Worm (Caenorhabditis elegans) whole organism, midembryonic: ENCODE results near the gene glrx-3.
"Not testable (repeated sequence)": the region's sequence is repeated elsewhere in the genome, so short reads cannot be mapped to it uniquely, and the experiment has no call there.

Experiments used
- T22C8.4 ChIP-seq: fragments of 200-800 bp; sonication (Bioruptor generic); IDR thresholded peaks from 2 replicates; pipeline ENCODE4 v1.3.6; 2022; ENCODE audit warnings: missing genetic modification characterization, missing compliant biosample characterization
- cog-1 ChIP-seq: sonication (generic microtip); optimal IDR thresholded peaks from 2 replicates; lab custom pipeline; 2016; ENCODE audit warnings: missing genetic modification characterization, missing compliant biosample characterization
- flt-1 ChIP-seq: fragments of 200-800 bp; sonication (Bioruptor generic); IDR thresholded peaks from 2 replicates; pipeline ENCODE4 v1.3.6; 2022; ENCODE audit warnings: missing genetic modification characterization, missing compliant biosample characterization
- klf-2 ChIP-seq: fragments of 200-800 bp; sonication (Bioruptor generic); conservative IDR thresholded peaks from 2 replicates; pipeline ENCODE4 v1.3.6; 2022; ENCODE audit warnings: missing genetic modification reagents, missing genetic modification characterization, missing compliant biosample characterization
- med-1 ChIP-seq: sonication (generic microtip); optimal IDR thresholded peaks from 2 replicates; lab custom pipeline; 2017; ENCODE audit warnings: missing genetic modification characterization, mild to moderate bottlenecking, missing compliant biosample characterization, antibody characterized with exemption, missing genetic modification reagents; ENCODE audit not compliant: insufficient read depth
- ref-1 ChIP-seq: fragments of 200-800 bp; sonication (Bioruptor generic); conservative IDR thresholded peaks from 2 replicates; pipeline ENCODE4 v1.3.6; 2022; ENCODE audit warnings: missing genetic modification reagents, missing genetic modification characterization, missing compliant biosample characterization
- tab-1 ChIP-seq: fragments of 200-800 bp; sonication (Bioruptor generic); IDR thresholded peaks from 2 replicates; pipeline ENCODE4 v1.3.6; 2022; ENCODE audit warnings: missing genetic modification characterization, missing compliant biosample characterization
- ztf-23 ChIP-seq: fragments of 200-800 bp; sonication (Bioruptor generic); IDR thresholded peaks from 2 replicates; pipeline ENCODE4 v1.3.6; 2022; ENCODE audit warnings: missing genetic modification reagents, missing genetic modification characterization, missing compliant biosample characterization
- ztf-29 ChIP-seq: fragments of 200-800 bp; sonication (Bioruptor generic); IDR thresholded peaks from 2 replicates; pipeline ENCODE4 v1.3.6; 2022; ENCODE audit warnings: missing genetic modification reagents, missing genetic modification characterization, missing compliant biosample characterization

The glrx-3 gene

ce11 chrV:4298579-4298978, 42.5 kb downstream of the glrx-3 start, which contains the start of gene ZC132.11:
Gene ZC132.11, minus strand, starts transcription at chrV:4298679.
- TF ChIP-seq cog-1 (tag; lab: Kevin White, UChicago) (no peak), ztf-23 (GFP tag; lab: Robert Waterston, UW) (no peak), flt-1 (GFP tag; lab: Robert Waterston, UW) (no peak), klf-2 (GFP tag; lab: Robert Waterston, UW) (no peak), ztf-29 (GFP tag; lab: Robert Waterston, UW) (no peak), tab-1 (GFP tag; lab: Robert Waterston, UW) (no peak), T22C8.4 (GFP tag; lab: Robert Waterston, UW) (no peak), ref-1 (GFP tag; lab: Robert Waterston, UW) (no peak), med-1 (no peak)

DNA sequence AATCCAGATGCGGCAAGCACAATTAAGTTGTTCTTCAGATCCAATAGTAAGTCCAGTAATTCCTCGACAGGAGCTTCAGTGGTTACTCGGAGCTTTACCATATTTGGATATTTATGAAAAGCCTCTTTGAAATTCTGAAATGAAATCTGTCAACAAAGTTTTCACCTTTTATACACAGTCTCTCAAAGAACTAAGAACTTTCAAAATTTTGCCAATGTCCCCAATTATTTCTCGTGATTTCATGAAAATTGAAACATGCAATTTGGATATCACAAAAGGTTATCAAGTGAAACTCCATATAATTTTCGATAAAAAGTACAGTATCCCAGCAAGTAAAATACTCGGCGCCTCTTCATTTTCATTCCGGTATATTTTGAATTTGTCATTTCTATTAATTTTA, 45.2 kb downstream of the glrx-3 start, which contains the start of gene F47D2.11:
TSS of gene F47D2.11 (minus strand) at position 101 of the 400 bp plus-strand sequence.
- TF ChIP-seq cog-1 (tag; lab: Kevin White, UChicago) (no peak), klf-2 (GFP tag; lab: Robert Waterston, UW) (no peak), ref-1 (GFP tag; lab: Robert Waterston, UW) (no peak), T22C8.4 (GFP tag; lab: Robert Waterston, UW) (no peak), flt-1 (GFP tag; lab: Robert Waterston, UW) (no peak), tab-1 (GFP tag; lab: Robert Waterston, UW) (no peak), ztf-29 (GFP tag; lab: Robert Waterston, UW) (no peak), ztf-23 (GFP tag; lab: Robert Waterston, UW) (no peak), med-1 (no peak)

DNA sequence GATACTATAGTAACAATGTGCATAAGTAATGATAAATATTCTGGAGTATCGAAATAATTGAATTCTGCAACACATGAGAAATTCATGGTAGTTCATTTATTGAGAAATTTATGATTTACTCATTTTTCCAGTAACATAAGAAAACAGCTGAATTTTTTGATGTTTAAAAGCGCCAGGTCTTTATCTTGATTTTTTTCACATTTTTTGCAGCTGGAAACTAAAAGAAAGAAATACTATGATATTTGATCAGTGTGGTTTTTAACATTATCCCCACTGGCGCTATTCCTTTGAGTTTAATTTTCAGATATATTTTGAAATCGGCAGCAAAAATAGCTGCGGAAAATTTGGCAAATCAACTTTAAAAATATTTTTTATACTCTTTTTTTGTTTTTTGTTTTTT, 47.7 kb downstream of the glrx-3 start, which contains the start of gene srh-194:
TSS of gene srh-194 (minus strand) at position 101 of the 400 bp plus-strand sequence.
- not testable (repeated sequence) for TF ChIP-seq T22C8.4 (GFP tag; lab: Robert Waterston, UW); ref-1 (GFP tag; lab: Robert Waterston, UW); med-1

DNA sequence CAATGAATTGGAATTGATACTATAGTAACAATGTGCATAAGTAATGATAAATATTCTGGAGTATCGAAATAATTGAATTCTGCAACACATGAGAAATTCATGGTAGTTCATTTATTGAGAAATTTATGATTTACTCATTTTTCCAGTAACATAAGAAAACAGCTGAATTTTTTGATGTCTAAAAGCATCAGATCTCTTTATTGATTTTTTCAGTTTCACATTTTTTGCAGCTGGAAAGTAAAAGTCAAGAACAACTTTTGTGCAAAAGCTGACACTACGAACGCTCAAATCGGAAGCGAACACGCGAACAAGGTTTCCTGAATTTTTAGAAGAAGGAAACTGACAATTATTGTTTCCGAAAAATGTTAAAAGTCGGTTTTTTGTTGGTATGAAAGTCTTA, 51.0 kb downstream of the glrx-3 start, which contains the start of gene srh-193:
TSS of gene srh-193 (minus strand) at position 101 of the 400 bp plus-strand sequence.
- not testable (repeated sequence) for TF ChIP-seq ztf-29 (GFP tag; lab: Robert Waterston, UW); klf-2 (GFP tag; lab: Robert Waterston, UW); med-1
